Fruit fly (Drosophila melanogaster) whole organism, wandering third instar larva: ENCODE measurements around the gene Hmr.

Experiments used
- Abd-B ChIP-seq: fragments of >200 bp; optimal IDR thresholded peaks from 2 replicates; lab custom pipeline; 2017; ENCODE audit warnings: missing biosample characterization, missing genetic modification characterization
- CG32264 ChIP-seq: fragments of 200-800 bp; sonication (Bioruptor generic); optimal IDR thresholded peaks from 2 replicates; lab custom pipeline; 2016; ENCODE audit warnings: missing biosample characterization, missing genetic modification characterization
- CG9705 ChIP-seq: fragments of 200-800 bp; sonication (Bioruptor generic); optimal IDR thresholded peaks from 2 replicates; lab custom pipeline; 2018; ENCODE audit warnings: missing biosample characterization, mild to moderate bottlenecking, missing genetic modification characterization
- CrebA ChIP-seq: fragments of 200-800 bp; sonication (Bioruptor generic); optimal IDR thresholded peaks from 2 replicates; lab custom pipeline; 2016; ENCODE audit warnings: missing biosample characterization, mild to moderate bottlenecking, missing genetic modification characterization, borderline replicate concordance
- Dfd ChIP-seq: fragments of >200 bp; optimal IDR thresholded peaks from 2 replicates; lab custom pipeline; 2017; ENCODE audit warnings: missing biosample characterization, missing genetic modification characterization
- Dif ChIP-seq: fragments of 200-275, 200-300 bp; sonication (Bioruptor generic); optimal IDR thresholded peaks from 2 replicates; lab custom pipeline; 2018; ENCODE audit warnings: missing biosample characterization, missing genetic modification characterization; ENCODE audit not compliant: partially characterized antibody
- GATAd ChIP-seq: sonication (Bioruptor generic); optimal IDR thresholded peaks from 2 replicates; lab custom pipeline; 2016; ENCODE audit warnings: missing biosample characterization, missing genetic modification characterization
- HLH106 ChIP-seq: fragments of 200-800 bp; optimal IDR thresholded peaks from 3 replicates; lab custom pipeline; 2019; ENCODE audit warnings: missing biosample characterization, mild to moderate bottlenecking, missing genetic modification characterization, moderate library complexity
- Hnf4 ChIP-seq: fragments of 200-800 bp; sonication (Bioruptor generic); optimal IDR thresholded peaks from 2 replicates; lab custom pipeline; 2016; ENCODE audit warnings: missing biosample characterization, mild to moderate bottlenecking, missing genetic modification characterization
- Hr78 ChIP-seq: fragments of >200 bp; optimal IDR thresholded peaks from 2 replicates; lab custom pipeline; 2017; ENCODE audit warnings: missing biosample characterization, missing genetic modification characterization
- Hr83 ChIP-seq: fragments of 200-300 bp; sonication (Bioruptor generic); optimal IDR thresholded peaks from 2 replicates; lab custom pipeline; 2016; ENCODE audit warnings: missing biosample characterization, mild to moderate bottlenecking, missing genetic modification characterization, moderate library complexity; ENCODE audit not compliant: poor library complexity, severe bottlenecking
- Jra ChIP-seq: sonication (Bioruptor generic); optimal IDR thresholded peaks from 2 replicates; lab custom pipeline; 2016; ENCODE audit warnings: missing biosample characterization, missing genetic modification characterization
- Mio ChIP-seq: sonication (Bioruptor generic); optimal IDR thresholded peaks from 2 replicates; lab custom pipeline; 2016; ENCODE audit warnings: missing biosample characterization, missing genetic modification characterization
- Myc ChIP-seq: fragments of >200 bp; optimal IDR thresholded peaks from 2 replicates; lab custom pipeline; 2017
- N ChIP-seq: fragments of >200 bp; optimal IDR thresholded peaks from 2 replicates; lab custom pipeline; 2018; ENCODE audit warnings: missing biosample characterization, missing external identifiers, missing genetic modification characterization
- OdsH ChIP-seq: fragments of 200-800 bp; sonication (Bioruptor generic); optimal IDR thresholded peaks from 2 replicates; lab custom pipeline; 2016; ENCODE audit warnings: missing biosample characterization, mild to moderate bottlenecking, missing genetic modification characterization
- Rel ChIP-seq, 2 experiments: fragments of 200-800 bp; sonication (Bioruptor generic) in 1 of 2; optimal IDR thresholded peaks; 2 replicates in 1 of 2; 3 replicates in 1 of 2; lab custom pipeline; 2016 to 2019; ENCODE audit warnings: mild to moderate bottlenecking in 2 of 2, missing biosample characterization in 2 of 2, missing genetic modification characterization in 2 of 2, moderate library complexity in 1 of 2
- Sp1 ChIP-seq: fragments of 200-800 bp; sonication (Bioruptor generic); optimal IDR thresholded peaks from 3 replicates; lab custom pipeline; 2019; ENCODE audit warnings: missing biosample characterization, mild to moderate bottlenecking, missing genetic modification characterization, moderate library complexity
- Vsx2 ChIP-seq: fragments of 200-300, 225-300 bp; sonication (Bioruptor generic); optimal IDR thresholded peaks from 2 replicates; lab custom pipeline; 2018; ENCODE audit warnings: missing biosample characterization, missing genetic modification characterization; ENCODE audit not compliant: partially characterized antibody
- br ChIP-seq: fragments of 200-800 bp; sonication (Bioruptor generic); optimal IDR thresholded peaks from 2 replicates; lab custom pipeline; 2016; ENCODE audit warnings: missing biosample characterization, missing genetic modification characterization
- brk ChIP-seq: fragments of 200-800 bp; sonication (Bioruptor generic); optimal IDR thresholded peaks from 2 replicates; lab custom pipeline; 2016; ENCODE audit warnings: missing biosample characterization, mild to moderate bottlenecking, missing genetic modification characterization
- dl ChIP-seq, 2 experiments: fragments of 175-275, 200-275 bp in 1 of 2; fragments of 200-275 bp in 1 of 2; sonication (Bioruptor generic); optimal IDR thresholded peaks; lab custom pipeline; 2018; ENCODE audit warnings: mild to moderate bottlenecking in 2 of 2, missing biosample characterization in 2 of 2, missing genetic modification characterization in 2 of 2, moderate library complexity in 2 of 2; ENCODE audit not compliant: partially characterized antibody in 2 of 2, insufficient read depth in 1 of 2
- dmrt93B ChIP-seq: fragments of 200-800 bp; sonication (Bioruptor generic); optimal IDR thresholded peaks from 2 replicates; lab custom pipeline; 2018; ENCODE audit warnings: missing biosample characterization, mild to moderate bottlenecking, missing genetic modification characterization
- dsf ChIP-seq: sonication (Bioruptor generic); optimal IDR thresholded peaks from 2 replicates; lab custom pipeline; 2016; ENCODE audit warnings: missing biosample characterization, missing genetic modification characterization, borderline replicate concordance
- ey ChIP-seq: fragments of 200-800 bp; sonication (Bioruptor generic); optimal IDR thresholded peaks from 2 replicates; lab custom pipeline; 2016; ENCODE audit warnings: missing biosample characterization, missing genetic modification characterization
- foxo ChIP-seq, 2 experiments: fragments of 200-800 bp; sonication (Bioruptor generic); optimal IDR thresholded peaks; 2 replicates in 1 of 2; 3 replicates in 1 of 2; lab custom pipeline; 2016 to 2017; ENCODE audit warnings: missing biosample characterization in 2 of 2, missing genetic modification characterization in 2 of 2
- fru ChIP-seq: fragments of 200-800 bp; sonication (Bioruptor generic); optimal IDR thresholded peaks from 3 replicates; lab custom pipeline; 2016; ENCODE audit warnings: missing biosample characterization, mild to moderate bottlenecking, missing genetic modification characterization
- h ChIP-seq: fragments of 200-800 bp; sonication (Bioruptor generic); optimal IDR thresholded peaks from 3 replicates; lab custom pipeline; 2016; ENCODE audit warnings: missing biosample characterization, mild to moderate bottlenecking, missing genetic modification characterization
- jim ChIP-seq: fragments of 175-275, 200-325 bp; sonication (Bioruptor generic); optimal IDR thresholded peaks from 2 replicates; lab custom pipeline; 2016; ENCODE audit warnings: missing biosample characterization, mild to moderate bottlenecking, missing genetic modification characterization
- lola ChIP-seq: fragments of >200 bp; optimal IDR thresholded peaks from 2 replicates; lab custom pipeline; 2017; ENCODE audit warnings: missing biosample characterization, missing genetic modification characterization
- psq ChIP-seq: fragments of 200-800 bp; sonication (Bioruptor generic); optimal IDR thresholded peaks from 3 replicates; lab custom pipeline; 2017; ENCODE audit warnings: missing biosample characterization, mild to moderate bottlenecking, missing genetic modification characterization, moderate library complexity
- rgr ChIP-seq: fragments of 200-800 bp; sonication (Bioruptor generic); optimal IDR thresholded peaks from 3 replicates; lab custom pipeline; 2016; ENCODE audit warnings: missing biosample characterization, mild to moderate bottlenecking, missing genetic modification characterization
- sage ChIP-seq: fragments of 200-800 bp; sonication (Bioruptor generic); optimal IDR thresholded peaks from 2 replicates; lab custom pipeline; 2016; ENCODE audit warnings: missing biosample characterization, mild to moderate bottlenecking, missing genetic modification characterization
- sv ChIP-seq: fragments of 200-800 bp; sonication (Bioruptor generic); optimal IDR thresholded peaks from 3 replicates; lab custom pipeline; 2016; ENCODE audit warnings: missing biosample characterization, missing genetic modification characterization
- tai ChIP-seq: sonication (Bioruptor generic); optimal IDR thresholded peaks from 2 replicates; lab custom pipeline; 2016; ENCODE audit warnings: missing biosample characterization, missing genetic modification characterization
- usp ChIP-seq: fragments of >200 bp; optimal IDR thresholded peaks from 2 replicates; lab custom pipeline; 2017; ENCODE audit warnings: missing biosample characterization, missing genetic modification characterization
- woc ChIP-seq: sonication (Bioruptor generic); optimal IDR thresholded peaks from 2 replicates; lab custom pipeline; 2016; ENCODE audit warnings: missing biosample characterization, mild to moderate bottlenecking, missing genetic modification characterization

Hmr gene

dm6 chrX:10546631-10547030 lies 49.0 kb downstream of the Hmr start:
- TF ChIP-seq Hnf4, result no peak
- peak; percentile 20 for TF ChIP-seq Hr83
- peak; percentile 23 for TF ChIP-seq jim (GFP tag; lab: Kevin White, UChicago)
- TF ChIP-seq Dif (GFP tag; lab: Kevin White, UChicago), result peak; percentile 93
- no peak for TF ChIP-seq lola (GFP tag; lab: Kevin White, UChicago)
- no peak for TF ChIP-seq Rel (GFP tag; optimal IDR thresholded peaks at IDR 0.05; lab: Kevin White, UChicago)
- TF ChIP-seq Rel (tag; optimal IDR thresholded peaks at IDR 0.05; lab: Kevin White, UChicago), result no peak
- TF ChIP-seq dl (GFP tag; optimal IDR thresholded peaks at IDR 0.05; lab: Kevin White, UChicago; ENCODE audit: insufficient read depth in 1 of 2, partially characterized antibody in 2 of 2), result peak; percentile 89 to 94

dm6 chrX:10546034-10546433 lies 49.6 kb downstream of the Hmr start:
- no peak for TF ChIP-seq lola (GFP tag; lab: Kevin White, UChicago)
- no peak for TF ChIP-seq br
- no peak for TF ChIP-seq Dif (GFP tag; lab: Kevin White, UChicago)
- TF ChIP-seq usp (GFP tag; lab: Kevin White, UChicago), result no peak
- TF ChIP-seq dmrt93B, result no peak
- no peak for TF ChIP-seq fru (GFP tag; lab: Kevin White, UChicago)
- no peak for TF ChIP-seq Hr83
- TF ChIP-seq N (GFP tag; lab: Kevin White, UChicago), result no peak
- TF ChIP-seq woc (GFP tag; lab: Kevin White, UChicago), result no peak
- TF ChIP-seq Jra (GFP tag; lab: Kevin White, UChicago), result no peak
- TF ChIP-seq GATAd, result no peak
- TF ChIP-seq CrebA, result no peak
- no peak for TF ChIP-seq CG9705 (GFP tag; lab: Kevin White, UChicago)
- TF ChIP-seq tai (GFP tag; lab: Kevin White, UChicago), result no peak
- TF ChIP-seq ey (GFP tag; lab: Kevin White, UChicago), result no peak
- TF ChIP-seq Vsx2 (GFP tag; lab: Kevin White, UChicago), result no peak
- no peak for TF ChIP-seq Hnf4
- TF ChIP-seq Rel (GFP tag; optimal IDR thresholded peaks at IDR 0.05; lab: Kevin White, UChicago), result no peak
- TF ChIP-seq Rel (tag; optimal IDR thresholded peaks at IDR 0.05; lab: Kevin White, UChicago), result no peak

- TF ChIP-seq Mio (GFP tag; lab: Kevin White, UChicago) (no peak), Dfd (GFP tag; lab: Kevin White, UChicago) (no peak), Myc (no peak), N (GFP tag; lab: Kevin White, UChicago) (no peak), brk (no peak), Hr78 (no peak), usp (GFP tag; lab: Kevin White, UChicago) (no peak), CrebA (no peak), tai (GFP tag; lab: Kevin White, UChicago) (no peak), lola (GFP tag; lab: Kevin White, UChicago) (no peak), h (GFP tag; lab: Kevin White, UChicago) (no peak), rgr (GFP tag; lab: Kevin White, UChicago) (no peak), dmrt93B (no peak), br (no peak), Hnf4 (no peak), foxo (GFP tag; optimal IDR thresholded peaks at IDR 0.05; lab: Kevin White, UChicago) (no peak), CG32264 (GFP tag; lab: Kevin White, UChicago) (no peak), psq (GFP tag; lab: Kevin White, UChicago) (no peak)
Measured at dm6 chrX:10544287-10544686, 51.4 kb downstream of the Hmr start.

dm6 chrX:10543303-10543702 lies 52.4 kb downstream of the Hmr start:
- no peak for TF ChIP-seq brk
- TF ChIP-seq lola (GFP tag; lab: Kevin White, UChicago), result no peak
- TF ChIP-seq fru (GFP tag; lab: Kevin White, UChicago), result peak; percentile 8
- no peak for TF ChIP-seq sv (GFP tag; lab: Kevin White, UChicago)
- no peak for TF ChIP-seq foxo (GFP tag; optimal IDR thresholded peaks at IDR 0.05; lab: Kevin White, UChicago)
- no peak for TF ChIP-seq Abd-B (GFP tag; lab: Kevin White, UChicago)
- TF ChIP-seq GATAd, result no peak
- no peak for TF ChIP-seq Hr78
- TF ChIP-seq CG9705 (GFP tag; lab: Kevin White, UChicago), result no peak
- TF ChIP-seq Jra (GFP tag; lab: Kevin White, UChicago), result no peak
- no peak for TF ChIP-seq dl (GFP tag; optimal IDR thresholded peaks at IDR 0.05; lab: Kevin White, UChicago; ENCODE audit: insufficient read depth in 1 of 2, partially characterized antibody in 2 of 2)
- no peak for TF ChIP-seq Hnf4
- no peak for TF ChIP-seq Sp1
- no peak for TF ChIP-seq br
- TF ChIP-seq Mio (GFP tag; lab: Kevin White, UChicago), result no peak
- TF ChIP-seq h (GFP tag; lab: Kevin White, UChicago), result peak; percentile 19
- no peak for TF ChIP-seq N (GFP tag; lab: Kevin White, UChicago)
- peak; percentile 10 for TF ChIP-seq ey (GFP tag; lab: Kevin White, UChicago)
- TF ChIP-seq dmrt93B, result no peak
- TF ChIP-seq Vsx2 (GFP tag; lab: Kevin White, UChicago), result no peak
- peak; percentile 15 for TF ChIP-seq rgr (GFP tag; lab: Kevin White, UChicago)
- no peak for TF ChIP-seq psq (GFP tag; lab: Kevin White, UChicago)
- TF ChIP-seq Myc, result no peak
- no peak for TF ChIP-seq CG32264 (GFP tag; lab: Kevin White, UChicago)
- TF ChIP-seq Rel (GFP tag; optimal IDR thresholded peaks at IDR 0.05; lab: Kevin White, UChicago), result no peak
- TF ChIP-seq Rel (tag; optimal IDR thresholded peaks at IDR 0.05; lab: Kevin White, UChicago), result no peak
- no peak for TF ChIP-seq usp (GFP tag; lab: Kevin White, UChicago)
- TF ChIP-seq OdsH (GFP tag; lab: Kevin White, UChicago), result peak; percentile 4
- TF ChIP-seq tai (GFP tag; lab: Kevin White, UChicago), result no peak
- TF ChIP-seq HLH106, result no peak
- no peak for TF ChIP-seq jim (GFP tag; lab: Kevin White, UChicago)
- no peak for TF ChIP-seq Dfd (GFP tag; lab: Kevin White, UChicago)
- no peak for TF ChIP-seq woc (GFP tag; lab: Kevin White, UChicago)
- TF ChIP-seq dsf (GFP tag; lab: Kevin White, UChicago), result no peak
- TF ChIP-seq Hr83, result no peak
- TF ChIP-seq sage, result no peak
- TF ChIP-seq Dif (GFP tag; lab: Kevin White, UChicago), result no peak
